Worm (Caenorhabditis elegans) whole organism, L1 larva: Measurements from ENCODE around the gene K02E7.12.
A peak's percentile ranks its signal among the peaks of the same experiment; 100 is the strongest.
"Not testable (repeated sequence)": the region's sequence is repeated elsewhere in the genome, so short reads cannot be mapped to it uniquely, and the experiment has no call there.

Experiments used
- C34B4.2 ChIP-seq: sonication (generic microtip); optimal IDR thresholded peaks from 2 replicates; lab custom pipeline; 2017; ENCODE audit warnings: mild to moderate bottlenecking, missing genetic modification characterization, missing compliant biosample characterization
- aly-2 ChIP-seq: fragments of 150-350 bp; optimal IDR thresholded peaks from 2 replicates; lab custom pipeline; 2014; ENCODE audit warnings: missing biosample characterization, missing genetic modification characterization
- ama-1 ChIP-seq: fragments of 150-350 bp; optimal IDR thresholded peaks from 2 replicates; lab custom pipeline; 2014
- ceh-63 ChIP-seq: fragments of 200-800 bp; sonication (Bioruptor generic); optimal IDR thresholded peaks from 2 replicates; lab custom pipeline; 2018; ENCODE audit warnings: mild to moderate bottlenecking, missing genetic modification characterization, missing compliant biosample characterization
- ceh-8 ChIP-seq: fragments of 200-800 bp; sonication (Bioruptor generic); optimal IDR thresholded peaks from 2 replicates; lab custom pipeline; 2018; ENCODE audit warnings: mild to moderate bottlenecking, missing genetic modification characterization, moderate library complexity, missing compliant biosample characterization
- ceh-82 ChIP-seq, 3 experiments: fragments of 150-350 bp in 1 of 3; sonication (generic microtip) in 2 of 3; optimal IDR thresholded peaks; 2 replicates each; lab custom pipeline; 2014 to 2017; ENCODE audit warnings: missing biosample characterization in 3 of 3, missing genetic modification characterization in 3 of 3
- dsc-1 ChIP-seq: sonication (generic microtip); optimal IDR thresholded peaks from 2 replicates; lab custom pipeline; 2016; ENCODE audit warnings: mild to moderate bottlenecking, missing genetic modification characterization, missing compliant biosample characterization
- efl-1 ChIP-seq, 4 experiments: fragments of 150-350 bp; optimal IDR thresholded peaks in 3 of 4; peaks in 1 of 4; 1 replicate in 1 of 4; 2 replicates in 3 of 4; lab custom pipeline; 2014; ENCODE audit warnings: missing biosample characterization in 2 of 4, missing genetic modification characterization in 2 of 4, missing genetic modification reagents in 2 of 4
- egl-13 ChIP-seq: sonication (generic microtip); optimal IDR thresholded peaks from 2 replicates; lab custom pipeline; 2016; ENCODE audit warnings: missing genotype, missing genetic modification reagents, missing genetic modification characterization, missing compliant biosample characterization
- egl-27 ChIP-seq, 2 experiments: fragments of 150-350 bp in 1 of 2; sonication (generic microtip); optimal IDR thresholded peaks; 3 replicates each; lab custom pipeline; 2017 to 2018; ENCODE audit warnings: missing biosample characterization in 2 of 2, missing genetic modification characterization in 2 of 2, missing genetic modification reagents in 2 of 2
- elt-2 ChIP-seq: sonication (generic microtip); optimal IDR thresholded peaks from 2 replicates; lab custom pipeline; 2016; ENCODE audit warnings: missing genetic modification characterization, mild to moderate bottlenecking, inconsistent platforms, missing compliant biosample characterization, missing genetic modification reagents
- elt-3 ChIP-seq, 6 experiments: fragments of 150-350 bp in 1 of 6; sonication (generic microtip); optimal IDR thresholded peaks; 2 replicates each; lab custom pipeline; 2017 to 2018; ENCODE audit warnings: missing biosample characterization in 6 of 6, missing genetic modification characterization in 6 of 6, inconsistent platforms in 1 of 6
- ets-5 ChIP-seq: fragments of 200-800 bp; sonication (Bioruptor generic); IDR thresholded peaks from 2 replicates; pipeline ENCODE4 v1.3.6; 2022; ENCODE audit warnings: missing genetic modification characterization, missing compliant biosample characterization
- fkh-8 ChIP-seq: sonication (generic microtip); optimal IDR thresholded peaks from 2 replicates; lab custom pipeline; 2016; ENCODE audit warnings: mild to moderate bottlenecking, missing genetic modification characterization, missing compliant biosample characterization
- grh-1 ChIP-seq: fragments of 200-800 bp; sonication (Bioruptor generic); IDR thresholded peaks from 2 replicates; pipeline ENCODE4 v1.3.6; 2022; ENCODE audit warnings: missing genetic modification reagents, missing genetic modification characterization, missing compliant biosample characterization
- hlh-17 ChIP-seq: fragments of 200-800 bp; sonication (Bioruptor generic); optimal IDR thresholded peaks from 2 replicates; lab custom pipeline; 2018; ENCODE audit warnings: missing genetic modification characterization, mild to moderate bottlenecking, missing compliant biosample characterization, moderate library complexity, borderline replicate concordance
- lin-13 ChIP-seq: fragments of 150-350 bp; optimal IDR thresholded peaks from 2 replicates; lab custom pipeline; 2014; ENCODE audit warnings: missing biosample characterization, missing genetic modification reagents, missing genetic modification characterization
- lin-14 ChIP-seq: fragments of 200-800 bp; sonication (Bioruptor generic); optimal IDR thresholded peaks from 2 replicates; lab custom pipeline; 2018; ENCODE audit warnings: mild to moderate bottlenecking, missing genetic modification characterization, moderate library complexity, missing compliant biosample characterization
- lin-15B ChIP-seq: fragments of 150-350 bp; sonication (generic microtip); optimal IDR thresholded peaks from 3 replicates; lab custom pipeline; 2014; ENCODE audit warnings: missing biosample characterization, missing genetic modification characterization
- lin-35 ChIP-seq, 2 experiments: fragments of 150-350 bp; optimal IDR thresholded peaks; 2 replicates each; lab custom pipeline; 2014; ENCODE audit warnings: missing biosample characterization in 2 of 2, missing genetic modification characterization in 2 of 2, missing genetic modification reagents in 2 of 2
- lin-39 ChIP-seq: fragments of 150-350 bp; optimal IDR thresholded peaks from 2 replicates; lab custom pipeline; 2014; ENCODE audit warnings: missing biosample characterization, missing genetic modification reagents, missing genetic modification characterization
- lir-3 ChIP-seq: sonication (generic microtip); optimal IDR thresholded peaks from 2 replicates; lab custom pipeline; 2016; ENCODE audit warnings: mild to moderate bottlenecking, missing genetic modification characterization, moderate library complexity, missing compliant biosample characterization; ENCODE audit not compliant: poor library complexity
- lsy-2 ChIP-seq, 2 experiments: fragments of 150-350 bp; optimal IDR thresholded peaks; 2 replicates each; lab custom pipeline; 2014; ENCODE audit warnings: missing biosample characterization in 2 of 2, missing genetic modification characterization in 2 of 2
- mab-9 ChIP-seq: fragments of 200-800 bp; sonication (Bioruptor generic); IDR thresholded peaks from 2 replicates; pipeline ENCODE4 v1.3.6; 2022; ENCODE audit warnings: missing genetic modification reagents, missing genetic modification characterization, missing compliant biosample characterization
- mep-1 ChIP-seq: fragments of 150-350 bp; optimal IDR thresholded peaks from 2 replicates; lab custom pipeline; 2014; ENCODE audit warnings: missing biosample characterization, missing genetic modification characterization
- nhr-11 ChIP-seq: fragments of 150-350 bp; optimal IDR thresholded peaks from 2 replicates; lab custom pipeline; 2014; ENCODE audit warnings: missing biosample characterization, missing genetic modification characterization
- nhr-47 ChIP-seq: sonication (generic microtip); optimal IDR thresholded peaks from 2 replicates; lab custom pipeline; 2016; ENCODE audit warnings: mild to moderate bottlenecking, missing genetic modification characterization, moderate library complexity, missing compliant biosample characterization
- nhr-76 ChIP-seq: sonication (generic microtip); optimal IDR thresholded peaks from 2 replicates; lab custom pipeline; 2017; ENCODE audit warnings: missing biosample characterization, missing genetic modification characterization
- nhr-90 ChIP-seq: sonication (generic microtip); optimal IDR thresholded peaks from 2 replicates; lab custom pipeline; 2016; ENCODE audit warnings: mild to moderate bottlenecking, missing genetic modification characterization, missing compliant biosample characterization; ENCODE audit not compliant: poor library complexity
- pqm-1 ChIP-seq: sonication (generic microtip); optimal IDR thresholded peaks from 3 replicates; lab custom pipeline; 2017; ENCODE audit warnings: missing biosample characterization, missing genetic modification characterization
- skn-1 ChIP-seq: fragments of 150-350 bp; optimal IDR thresholded peaks from 2 replicates; lab custom pipeline; 2014; ENCODE audit warnings: missing biosample characterization, missing genetic modification characterization
- snpc-4 ChIP-seq: fragments of 150-350 bp; optimal IDR thresholded peaks from 2 replicates; lab custom pipeline; 2014; ENCODE audit warnings: missing biosample characterization, missing genetic modification characterization
- sox-4 ChIP-seq: sonication (generic microtip); optimal IDR thresholded peaks from 2 replicates; lab custom pipeline; 2016; ENCODE audit warnings: missing genetic modification characterization, missing compliant biosample characterization
- sptf-1 ChIP-seq: fragments of 150-350 bp; optimal IDR thresholded peaks from 2 replicates; lab custom pipeline; 2014; ENCODE audit warnings: missing biosample characterization, missing genetic modification characterization
- swsn-7 ChIP-seq: sonication (generic microtip); optimal IDR thresholded peaks from 2 replicates; lab custom pipeline; 2016; ENCODE audit warnings: missing genetic modification characterization, missing compliant biosample characterization
- tbx-2 ChIP-seq: sonication (generic microtip); optimal IDR thresholded peaks from 2 replicates; lab custom pipeline; 2016; ENCODE audit warnings: missing genetic modification characterization, missing compliant biosample characterization
- unc-30 ChIP-seq: sonication (generic microtip); optimal IDR thresholded peaks from 2 replicates; lab custom pipeline; 2017; ENCODE audit warnings: missing biosample characterization, missing genetic modification characterization
- unc-86 ChIP-seq: sonication (generic microtip); optimal IDR thresholded peaks from 2 replicates; lab custom pipeline; 2016; ENCODE audit warnings: missing genetic modification characterization, missing compliant biosample characterization
- unc-98 ChIP-seq: fragments of 200-800 bp; sonication (Bioruptor generic); IDR thresholded peaks from 2 replicates; pipeline ENCODE4 v1.3.6; 2022; ENCODE audit warnings: missing genetic modification characterization, missing compliant biosample characterization
- xbp-1 ChIP-seq: sonication (generic microtip); optimal IDR thresholded peaks from 2 replicates; lab custom pipeline; 2016; ENCODE audit warnings: missing genetic modification characterization, missing compliant biosample characterization
- ztf-11 ChIP-seq, 2 experiments: sonication (generic microtip); optimal IDR thresholded peaks; 2 replicates each; lab custom pipeline; 2016 to 2017; ENCODE audit warnings: missing genetic modification characterization in 2 of 2, missing biosample characterization in 1 of 2, missing compliant biosample characterization in 1 of 2
- ztf-4 ChIP-seq: fragments of 150-350 bp; optimal IDR thresholded peaks from 2 replicates; lab custom pipeline; 2014; ENCODE audit warnings: missing biosample characterization, missing genetic modification characterization

K02E7.12 gene

ce11 chrII:1060702-1061101 is 10.3 kb upstream of the K02E7.12 start, which contains the start of gene btb-10:
Gene btb-10 (minus strand): TSS chrII:1060802.
- TF ChIP-seq lsy-2 (tag; optimal IDR thresholded peaks at IDR 0.05; lab: Kevin White, UChicago); tbx-2 (tag; lab: Kevin White, UChicago); fkh-8 (tag; lab: Kevin White, UChicago): not testable (repeated sequence)

DNA sequence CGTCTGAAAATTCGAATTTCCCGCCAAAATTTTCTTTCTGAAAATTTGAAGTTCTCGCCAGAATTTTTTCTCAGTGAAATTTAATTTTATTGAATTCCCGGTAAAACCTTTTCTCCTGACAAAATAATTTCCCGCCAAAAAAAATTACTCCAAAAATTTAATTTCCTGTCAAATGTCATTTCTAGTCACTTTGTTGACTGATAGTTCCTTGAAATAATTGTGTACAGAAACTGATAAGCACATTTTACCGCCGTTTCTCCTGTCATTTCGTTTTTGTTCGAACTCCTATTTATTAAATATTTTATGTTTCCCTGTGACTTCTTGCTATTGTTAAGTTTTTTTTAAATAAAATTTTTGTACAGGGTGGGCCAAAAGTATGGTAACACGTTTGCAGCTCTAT is 7.0 kb upstream of the K02E7.12 start:
- TF ChIP-seq sptf-1 (tag; lab: Kevin White, UChicago) (no peak), ceh-8 (no peak), mab-9 (no peak), lin-14 (no peak), mep-1 (tag; lab: Kevin White, UChicago) (no peak), lir-3 (tag; lab: Kevin White, UChicago) (no peak), aly-2 (tag; lab: Kevin White, UChicago) (no peak)

DNA sequence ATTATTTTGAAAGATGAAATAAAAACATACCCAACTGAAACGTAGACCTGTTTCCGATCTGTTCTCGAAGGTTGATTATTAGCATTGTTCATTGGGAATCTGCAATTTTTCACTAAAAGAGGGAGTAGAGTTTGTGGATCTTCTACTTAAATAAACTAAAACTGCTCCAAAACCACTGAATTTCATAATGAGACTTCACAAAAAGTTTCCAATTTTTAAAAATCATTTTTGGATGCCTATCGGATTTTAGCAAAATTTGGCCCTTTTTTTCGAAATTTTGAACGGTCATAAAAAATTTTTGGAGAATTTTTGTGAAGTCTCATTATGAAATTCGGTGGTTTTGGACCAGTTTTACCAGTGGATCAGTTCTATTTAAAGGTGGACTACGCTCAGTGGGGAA is 4.1 kb upstream of the K02E7.12 start, which contains the start of gene K02E7.10:
Gene K02E7.10 (minus strand): TSS at position 101 of the 400 bp plus-strand sequence.
- TF ChIP-seq lin-35 (GFP tag; optimal IDR thresholded peaks at IDR 0.05; lab: Kevin White, UChicago) (no peak), ets-5 (GFP tag; lab: Robert Waterston, UW) (no peak), lin-14 (no peak)

- TF ChIP-seq nhr-47 (tag; lab: Kevin White, UChicago) (no peak), lsy-2 (tag; optimal IDR thresholded peaks at IDR 0.05; lab: Kevin White, UChicago) (peak in 1 of 2 experiments; percentile 63), efl-1 (optimal IDR thresholded peaks at IDR 0.05; lab: Kevin White, UChicago) (peak in 1 of 2 experiments; percentile 6), efl-1 (GFP tag; optimal IDR thresholded peaks at IDR 0.05 in 1 of 2; lab: Kevin White, UChicago) (no peak), hlh-17 (GFP tag; lab: Kevin White, UChicago) (no peak), C34B4.2 (tag; lab: Kevin White, UChicago) (no peak), nhr-76 (no peak)
These were observed 457 bp downstream of the K02E7.12 start for ce11 chrII:1071432-1071831.

DNA sequence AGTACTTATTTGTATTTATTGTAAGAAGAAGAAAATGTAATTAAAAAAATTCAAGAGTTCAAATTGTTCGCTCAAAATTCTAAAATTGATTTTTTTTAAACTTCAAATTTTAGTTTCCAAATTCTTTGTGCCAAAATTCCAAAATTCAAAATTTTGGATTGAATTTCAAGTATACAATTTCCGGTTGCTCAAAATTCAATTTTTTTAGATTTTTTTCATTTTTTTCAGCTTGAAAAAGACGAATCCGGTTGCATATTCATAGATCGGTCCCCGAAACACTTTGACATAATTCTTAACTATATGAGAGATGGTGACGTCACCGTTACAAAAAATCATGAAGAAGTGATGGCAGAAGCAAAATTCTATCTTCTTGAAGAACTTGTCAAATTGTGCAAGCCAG is 1.1 kb downstream of the K02E7.12 start, which contains the start of gene K02E7.4:
Gene K02E7.4 (plus strand): TSS at position 301 of the 400 bp plus-strand sequence.
- TF ChIP-seq ztf-11 (tag; optimal IDR thresholded peaks at IDR 0.05; lab: Kevin White, UChicago): no peak
- TF ChIP-seq swsn-7 (tag; lab: Kevin White, UChicago): no peak
- no peak for TF ChIP-seq lin-39 (tag; lab: Kevin White, UChicago)
- TF ChIP-seq tbx-2 (tag; lab: Kevin White, UChicago): no peak
- TF ChIP-seq pqm-1: no peak
- TF ChIP-seq lsy-2 (tag; optimal IDR thresholded peaks at IDR 0.05; lab: Kevin White, UChicago): no peak
- TF ChIP-seq xbp-1: no peak
- no peak for TF ChIP-seq lin-15B (tag; lab: Kevin White, UChicago)
- TF ChIP-seq ama-1 (lab: Kevin White, UChicago): no peak
- no peak for TF ChIP-seq unc-86 (tag; lab: Kevin White, UChicago)
- no peak for TF ChIP-seq snpc-4 (tag; lab: Kevin White, UChicago)
- no peak for TF ChIP-seq sox-4 (tag; lab: Kevin White, UChicago)
- TF ChIP-seq nhr-11 (tag; lab: Kevin White, UChicago): no peak
- TF ChIP-seq lin-13: no peak
- no peak for TF ChIP-seq unc-98
- TF ChIP-seq skn-1 (tag; lab: Kevin White, UChicago): no peak
- TF ChIP-seq ztf-4 (tag; lab: Kevin White, UChicago): no peak
- no peak for TF ChIP-seq mab-9
- TF ChIP-seq, all 84 proteins: peak for 0

DNA sequence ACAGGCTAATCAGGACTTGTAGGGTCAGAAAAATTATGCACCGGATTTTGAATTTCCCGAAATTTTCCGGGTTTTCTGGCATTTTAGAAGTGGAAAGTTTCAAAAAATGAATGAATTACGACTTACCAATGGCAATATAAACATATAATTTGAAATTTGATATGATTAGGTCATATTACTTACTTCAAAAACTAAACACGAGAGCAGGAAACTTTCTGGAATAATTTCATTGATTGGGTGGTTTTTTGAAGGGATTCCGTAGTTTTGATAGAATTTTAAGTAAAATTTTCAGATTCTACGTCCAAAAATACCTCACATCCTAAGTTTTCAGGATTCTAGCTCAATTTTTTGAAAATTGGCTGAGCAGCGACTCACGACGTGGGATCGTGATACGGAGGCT is 4.4 kb downstream of the K02E7.12 start, which contains the start of gene K02E7.11:
Gene K02E7.11 (minus strand): TSS at position 101 of the 400 bp plus-strand sequence.
- TF ChIP-seq unc-30 (tag; lab: Kevin White, UChicago): no peak
- no peak for TF ChIP-seq elt-2
- no peak for TF ChIP-seq ztf-4 (tag; lab: Kevin White, UChicago)
- TF ChIP-seq sox-4 (tag; lab: Kevin White, UChicago): no peak
- TF ChIP-seq egl-13: no peak
- no peak for TF ChIP-seq lin-35 (GFP tag; optimal IDR thresholded peaks at IDR 0.05; lab: Kevin White, UChicago)
- no peak for TF ChIP-seq dsc-1 (tag; lab: Kevin White, UChicago)
- no peak for TF ChIP-seq egl-27 (tag; optimal IDR thresholded peaks at IDR 0.05; lab: Kevin White, UChicago)
- TF ChIP-seq ztf-11 (tag; optimal IDR thresholded peaks at IDR 0.05; lab: Kevin White, UChicago): no peak
- TF ChIP-seq lin-39 (tag; lab: Kevin White, UChicago): no peak
- no peak for TF ChIP-seq ceh-82 (tag; optimal IDR thresholded peaks at IDR 0.05; lab: Kevin White, UChicago)
- TF ChIP-seq nhr-90 (tag; lab: Kevin White, UChicago): no peak
- TF ChIP-seq aly-2 (tag; lab: Kevin White, UChicago): no peak
- no peak for TF ChIP-seq elt-3 (tag; optimal IDR thresholded peaks at IDR 0.05; lab: Kevin White, UChicago)
- TF ChIP-seq grh-1 (GFP tag; lab: Robert Waterston, UW): no peak
- TF ChIP-seq ceh-63 (GFP tag; lab: Kevin White, UChicago): no peak
- TF ChIP-seq swsn-7 (tag; lab: Kevin White, UChicago): no peak
